Worm (Caenorhabditis elegans): ENCODE data around the gene fbf-2.

DNA sequence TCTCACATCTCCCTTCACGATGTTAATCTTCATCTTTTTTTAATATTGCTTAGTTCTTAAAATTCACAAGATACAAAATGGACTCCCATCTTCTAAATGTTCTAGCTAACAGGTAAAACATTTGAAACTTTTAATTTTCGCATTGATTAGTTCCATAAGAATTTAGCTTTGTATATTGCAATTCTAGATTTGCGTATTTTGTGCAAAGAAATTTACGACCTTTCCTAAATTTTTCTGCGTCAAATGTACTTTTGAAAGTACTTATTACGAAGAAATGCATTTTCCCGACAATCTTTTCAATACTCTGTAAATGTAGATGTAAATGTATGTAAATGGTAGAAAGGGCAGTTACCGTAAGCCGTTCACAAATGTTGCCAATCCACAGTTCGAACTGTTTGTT lies 12.7 kb upstream of the fbf-2 start:
- TF ChIP-seq ama-1 (optimal IDR thresholded peaks at IDR 0.05) (no peak), ama-1 (GFP tag; optimal IDR thresholded peaks at IDR 0.05) (no peak), nhr-179 (tag; optimal IDR thresholded peaks at IDR 0.05) (no peak), snpc-4 (GFP tag; optimal IDR thresholded peaks at IDR 0.05) (no peak), snpc-4 (tag; optimal IDR thresholded peaks at IDR 0.05) (no peak), sptf-2 (GFP tag; optimal IDR thresholded peaks at IDR 0.05) (no peak), pha-4 (tag; optimal IDR thresholded peaks at IDR 0.05) (no peak), nfya-1 (tag; optimal IDR thresholded peaks at IDR 0.05; ENCODE audit: borderline replicate concordance, insufficient read depth) (no peak), F33H1.4 (GFP tag; IDR thresholded peaks at IDR 0.05) (no peak), ceh-91 (GFP tag; IDR thresholded peaks at IDR 0.05) (no peak)
